Worm (Caenorhabditis elegans) whole organism, L1 larva: ENCODE results near the gene srr-3.

Experiments
- alr-1 ChIP-seq: fragments of 200-800 bp; sonication (Bioruptor generic); optimal IDR thresholded peaks from 2 replicates; lab custom pipeline; 2018; ENCODE audit warnings: borderline replicate concordance, mild to moderate bottlenecking, missing genetic modification characterization, missing compliant biosample characterization
- hlh-17 ChIP-seq: fragments of 200-800 bp; sonication (Bioruptor generic); optimal IDR thresholded peaks from 2 replicates; lab custom pipeline; 2018; ENCODE audit warnings: missing genetic modification characterization, mild to moderate bottlenecking, missing compliant biosample characterization, moderate library complexity, borderline replicate concordance
- hlh-4 ChIP-seq: sonication (generic microtip); optimal IDR thresholded peaks from 2 replicates; lab custom pipeline; 2016; ENCODE audit warnings: mild to moderate bottlenecking, missing genetic modification characterization, missing compliant biosample characterization
- mef-2 ChIP-seq: fragments of 150-350 bp; optimal IDR thresholded peaks from 2 replicates; lab custom pipeline; 2014; ENCODE audit warnings: missing biosample characterization, missing genetic modification characterization
- nhr-20 ChIP-seq: sonication (generic microtip); optimal IDR thresholded peaks from 2 replicates; lab custom pipeline; 2016; ENCODE audit warnings: mild to moderate bottlenecking, missing genetic modification characterization, missing compliant biosample characterization
- nhr-237 ChIP-seq: fragments of 150-350 bp; optimal IDR thresholded peaks from 2 replicates; lab custom pipeline; 2014; ENCODE audit warnings: missing biosample characterization, missing genetic modification characterization
- nhr-90 ChIP-seq: sonication (generic microtip); optimal IDR thresholded peaks from 2 replicates; lab custom pipeline; 2016; ENCODE audit warnings: mild to moderate bottlenecking, missing genetic modification characterization, missing compliant biosample characterization; ENCODE audit not compliant: poor library complexity
- snpc-4 ChIP-seq: fragments of 150-350 bp; optimal IDR thresholded peaks from 2 replicates; lab custom pipeline; 2014; ENCODE audit warnings: missing biosample characterization, missing genetic modification characterization
- sptf-1 ChIP-seq: fragments of 150-350 bp; optimal IDR thresholded peaks from 2 replicates; lab custom pipeline; 2014; ENCODE audit warnings: missing biosample characterization, missing genetic modification characterization

DNA sequence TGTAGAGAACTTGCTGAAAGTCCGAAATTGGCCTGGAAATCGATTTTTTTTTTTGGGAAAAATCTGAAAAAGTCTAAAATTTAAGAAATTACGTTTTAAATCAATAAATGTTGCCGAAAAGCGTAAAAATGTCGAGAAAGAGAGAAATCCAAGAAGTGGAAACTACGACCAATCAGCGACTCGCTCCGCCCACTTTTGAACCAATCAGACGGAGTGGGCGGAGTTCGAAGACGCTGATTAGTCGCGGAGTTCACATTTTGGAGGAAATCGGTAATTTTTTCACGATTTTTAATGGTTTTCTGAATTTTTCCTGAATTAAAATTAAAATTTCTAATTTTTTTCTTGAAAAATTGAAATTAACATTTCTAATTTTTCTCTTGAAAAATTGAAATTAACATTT lies 31.1 kb upstream of the srr-3 start:
- no peak for TF ChIP-seq sptf-1 (tag; lab: Kevin White, UChicago)
- TF ChIP-seq snpc-4 (tag; lab: Kevin White, UChicago): no peak
- TF ChIP-seq nhr-90 (tag; lab: Kevin White, UChicago): no peak
- TF ChIP-seq hlh-17: no peak
- TF ChIP-seq mef-2 (tag; lab: Kevin White, UChicago): no peak
- no peak for TF ChIP-seq nhr-20 (tag; lab: Kevin White, UChicago)
- no peak for TF ChIP-seq nhr-237
- no peak for TF ChIP-seq hlh-4
- no peak for TF ChIP-seq alr-1 (tag; lab: Kevin White, UChicago)
